Worm (Caenorhabditis elegans) whole organism, L4 larva: ENCODE data around the gene srx-14.

Source experiments
- ces-1 ChIP-seq: fragments of 150-350 bp; sonication (generic microtip); optimal IDR thresholded peaks from 4 replicates; lab custom pipeline; 2014; ENCODE audit warnings: missing biosample characterization, missing genetic modification reagents, missing genetic modification characterization
- fos-1 ChIP-seq: fragments of 150-350 bp; optimal IDR thresholded peaks from 2 replicates; lab custom pipeline; 2014; ENCODE audit warnings: missing biosample characterization, missing genetic modification characterization
- hlh-11 ChIP-seq: fragments of 200-800 bp; sonication (Bioruptor generic); optimal IDR thresholded peaks from 2 replicates; lab custom pipeline; 2018; ENCODE audit warnings: mild to moderate bottlenecking, missing genetic modification characterization, missing compliant biosample characterization
- lin-15B ChIP-seq: fragments of 150-350 bp; sonication (generic microtip); optimal IDR thresholded peaks from 3 replicates; lab custom pipeline; 2014; ENCODE audit warnings: missing biosample characterization, missing genetic modification characterization
- nhr-102 ChIP-seq: sonication (generic microtip); optimal IDR thresholded peaks from 2 replicates; lab custom pipeline; 2016; ENCODE audit warnings: mild to moderate bottlenecking, missing genetic modification characterization, moderate library complexity, missing compliant biosample characterization
- nhr-11 ChIP-seq: fragments of 150-350 bp; optimal IDR thresholded peaks from 2 replicates; lab custom pipeline; 2014; ENCODE audit warnings: missing biosample characterization, missing genetic modification characterization
- nhr-76 ChIP-seq: fragments of 150-350 bp; optimal IDR thresholded peaks from 2 replicates; lab custom pipeline; 2014; ENCODE audit warnings: missing biosample characterization, missing genetic modification characterization
- unc-62 ChIP-seq, 3 experiments: fragments of 150-350 bp in 1 of 3; sonication (generic microtip); optimal IDR thresholded peaks in 2 of 3; peaks in 1 of 3; 1 replicate in 1 of 3; 2 replicates in 2 of 3; lab custom pipeline; 2014 to 2017; ENCODE audit warnings: missing biosample characterization in 3 of 3, missing genetic modification characterization in 3 of 3, missing genetic modification reagents in 3 of 3, missing genotype in 1 of 3
- vab-7 ChIP-seq: fragments of 200-800 bp; sonication (Bioruptor generic); IDR thresholded peaks from 2 replicates; pipeline ENCODE4 v1.3.6; 2022; ENCODE audit warnings: missing genetic modification reagents, missing genetic modification characterization, missing compliant biosample characterization
- zag-1 ChIP-seq: fragments of 150-350 bp; optimal IDR thresholded peaks from 2 replicates; lab custom pipeline; 2014; ENCODE audit warnings: missing biosample characterization, missing genetic modification characterization

- TF ChIP-seq unc-62 (GFP tag; optimal IDR thresholded peaks at IDR 0.05 in 1 of 2; lab: Kevin White, UChicago) (peak in 1 of 2 experiments; percentile 85), unc-62 (tag; optimal IDR thresholded peaks at IDR 0.05; lab: Kevin White, UChicago) (no peak), fos-1 (tag; lab: Kevin White, UChicago) (no peak), nhr-102 (tag; lab: Kevin White, UChicago) (no peak), zag-1 (tag; lab: Kevin White, UChicago) (no peak), hlh-11 (tag; lab: Kevin White, UChicago) (no peak), ces-1 (GFP tag; lab: Kevin White, UChicago) (no peak), vab-7 (GFP tag; lab: Robert Waterston, UW) (no peak), lin-15B (tag; lab: Kevin White, UChicago) (no peak), nhr-76 (tag; lab: Kevin White, UChicago) (no peak), nhr-11 (no peak)
These were observed 49.6 kb upstream of the srx-14 start, which contains the start of gene C50A2.7 for ce11 chrIV:1163126-1163525.
